Worm (Caenorhabditis elegans) whole organism, L4 larva: ENCODE data around the gene nhr-117.

ENCODE experiments used
- D1046.2 ChIP-seq: fragments of 200-800 bp; sonication (Bioruptor generic); IDR thresholded peaks from 2 replicates; pipeline ENCODE4 v1.3.6; 2022; ENCODE audit warnings: missing genetic modification characterization, missing compliant biosample characterization
- F10B5.3 ChIP-seq: sonication (generic microtip); optimal IDR thresholded peaks from 2 replicates; lab custom pipeline; 2016; ENCODE audit warnings: mild to moderate bottlenecking, missing genetic modification characterization, missing compliant biosample characterization
- F26F4.8 ChIP-seq: fragments of 200-800 bp; sonication (Bioruptor generic); conservative IDR thresholded peaks from 2 replicates; pipeline ENCODE4 v1.3.6; 2022; ENCODE audit warnings: missing genetic modification characterization, missing compliant biosample characterization
- F37D6.2 ChIP-seq: sonication (generic microtip); optimal IDR thresholded peaks from 2 replicates; lab custom pipeline; 2016; ENCODE audit warnings: mild to moderate bottlenecking, missing genetic modification characterization, missing compliant biosample characterization
- F44E2.7 ChIP-seq: fragments of 200-800 bp; sonication (Bioruptor generic); IDR thresholded peaks from 2 replicates; pipeline ENCODE4 v2.1.2; 2022; ENCODE audit warnings: missing genetic modification characterization, missing compliant biosample characterization
- Y105C5A.15 ChIP-seq: fragments of 200-800 bp; sonication (Bioruptor generic); IDR thresholded peaks from 2 replicates; pipeline ENCODE4 v1.3.6; 2022; ENCODE audit warnings: missing genetic modification characterization, missing compliant biosample characterization
- Y5F2A.4 ChIP-seq: fragments of 200-800 bp; sonication (Bioruptor generic); optimal IDR thresholded peaks from 2 replicates; lab custom pipeline; 2018; ENCODE audit warnings: mild to moderate bottlenecking, missing genetic modification characterization, missing compliant biosample characterization
- aly-2 ChIP-seq: sonication (generic microtip); optimal IDR thresholded peaks from 2 replicates; lab custom pipeline; 2018; ENCODE audit warnings: missing biosample characterization, missing genetic modification characterization
- arid-1 ChIP-seq: fragments of 200-800 bp; sonication (Bioruptor generic); conservative IDR thresholded peaks from 2 replicates; pipeline ENCODE4 v1.3.6; 2022; ENCODE audit warnings: missing genetic modification reagents, missing genetic modification characterization, missing compliant biosample characterization
- attf-4 ChIP-seq: sonication (generic microtip); optimal IDR thresholded peaks from 3 replicates; lab custom pipeline; 2017; ENCODE audit warnings: missing biosample characterization, missing genetic modification characterization
- ceh-32 ChIP-seq: sonication (generic microtip); optimal IDR thresholded peaks from 2 replicates; lab custom pipeline; 2016; ENCODE audit warnings: mild to moderate bottlenecking, missing genetic modification characterization, missing compliant biosample characterization; ENCODE audit not compliant: poor library complexity
- ceh-62 ChIP-seq: sonication (generic microtip); optimal IDR thresholded peaks from 2 replicates; lab custom pipeline; 2017; ENCODE audit warnings: missing biosample characterization, missing genetic modification characterization
- cey-2 ChIP-seq: sonication (generic microtip); optimal IDR thresholded peaks from 3 replicates; lab custom pipeline; 2017; ENCODE audit warnings: missing genetic modification characterization, mild to moderate bottlenecking, missing compliant biosample characterization, antibody characterized with exemption, borderline replicate concordance; ENCODE audit not compliant: insufficient read depth
- daf-12 ChIP-seq: fragments of 150-350 bp; optimal IDR thresholded peaks from 2 replicates; lab custom pipeline; 2014; ENCODE audit warnings: missing biosample characterization, missing genetic modification reagents, missing genetic modification characterization
- daf-16 ChIP-seq, 3 experiments: sonication (generic microtip); optimal IDR thresholded peaks; 2 replicates each; lab custom pipeline; 2016 to 2017; ENCODE audit warnings: missing genetic modification characterization in 3 of 3, missing genetic modification reagents in 3 of 3, mild to moderate bottlenecking in 2 of 3, missing compliant biosample characterization in 2 of 3, missing biosample characterization in 1 of 3, moderate library complexity in 1 of 3
- daf-8 ChIP-seq: fragments of 200-800 bp; sonication (Bioruptor generic); IDR thresholded peaks from 2 replicates; pipeline ENCODE4 v1.3.6; 2022; ENCODE audit warnings: missing genetic modification characterization, missing compliant biosample characterization
- dmd-8 ChIP-seq: fragments of 200-800 bp; sonication (Bioruptor generic); IDR thresholded peaks from 2 replicates; pipeline ENCODE4 v1.3.6; 2022; ENCODE audit warnings: missing genetic modification characterization, missing compliant biosample characterization
- dpl-1 ChIP-seq: fragments of 150-350 bp; optimal IDR thresholded peaks from 2 replicates; lab custom pipeline; 2014; ENCODE audit warnings: missing biosample characterization, missing genetic modification reagents, missing genetic modification characterization
- egl-27 ChIP-seq: sonication (generic microtip); optimal IDR thresholded peaks from 3 replicates; lab custom pipeline; 2017; ENCODE audit warnings: missing biosample characterization, missing genetic modification reagents, missing genetic modification characterization
- fkh-10 ChIP-seq: fragments of 150-350 bp; optimal IDR thresholded peaks from 2 replicates; lab custom pipeline; 2014; ENCODE audit warnings: missing biosample characterization, missing genetic modification reagents, missing genetic modification characterization
- fos-1 ChIP-seq: fragments of 150-350 bp; optimal IDR thresholded peaks from 2 replicates; lab custom pipeline; 2014; ENCODE audit warnings: missing biosample characterization, missing genetic modification characterization
- lin-1 ChIP-seq: fragments of 200-800 bp; sonication (Bioruptor generic); IDR thresholded peaks from 2 replicates; pipeline ENCODE4 v1.3.6; 2022; ENCODE audit warnings: missing genetic modification reagents, missing genetic modification characterization, missing compliant biosample characterization
- lin-13 ChIP-seq: fragments of 150-350 bp; optimal IDR thresholded peaks from 2 replicates; lab custom pipeline; 2014; ENCODE audit warnings: missing biosample characterization, missing genetic modification reagents, missing genetic modification characterization
- lin-38 ChIP-seq: fragments of 200-800 bp; sonication (Bioruptor generic); IDR thresholded peaks from 2 replicates; pipeline ENCODE4 v1.3.6; 2022; ENCODE audit warnings: missing genetic modification reagents, missing genetic modification characterization, missing compliant biosample characterization
- madf-9 ChIP-seq: fragments of 200-800 bp; sonication (Bioruptor generic); conservative IDR thresholded peaks from 2 replicates; pipeline ENCODE4 v1.3.6; 2022; ENCODE audit warnings: missing genetic modification reagents, missing genetic modification characterization, missing compliant biosample characterization
- mdl-1 ChIP-seq, 2 experiments: fragments of 150-350 bp in 1 of 2; sonication (generic microtip) in 1 of 2; optimal IDR thresholded peaks; 2 replicates each; lab custom pipeline; 2014 to 2017; ENCODE audit warnings: missing biosample characterization in 2 of 2, missing genetic modification characterization in 2 of 2
- mxl-3 ChIP-seq: fragments of 200-800 bp; sonication (Bioruptor generic); optimal IDR thresholded peaks from 2 replicates; lab custom pipeline; 2018; ENCODE audit warnings: mild to moderate bottlenecking, missing genetic modification characterization, missing compliant biosample characterization
- nhr-25 ChIP-seq: sonication (generic microtip); optimal IDR thresholded peaks from 2 replicates; lab custom pipeline; 2017; ENCODE audit warnings: missing genetic modification characterization, mild to moderate bottlenecking, missing compliant biosample characterization, antibody characterized with exemption, moderate library complexity, borderline replicate concordance; ENCODE audit not compliant: insufficient read depth
- pqm-1 ChIP-seq: sonication (generic microtip); optimal IDR thresholded peaks from 2 replicates; lab custom pipeline; 2017; ENCODE audit warnings: missing biosample characterization, missing genetic modification characterization
- rbr-2 ChIP-seq: sonication (generic microtip); optimal IDR thresholded peaks from 2 replicates; lab custom pipeline; 2016; ENCODE audit warnings: missing genotype, missing genetic modification characterization, missing compliant biosample characterization
- set-16 ChIP-seq: fragments of 200-800 bp; sonication (Bioruptor generic); IDR thresholded peaks from 2 replicates; pipeline ENCODE4 v1.3.6; 2022; ENCODE audit warnings: missing genetic modification reagents, missing genetic modification characterization, missing compliant biosample characterization
- snpc-1.2 ChIP-seq: fragments of 200-800 bp; sonication (Bioruptor generic); IDR thresholded peaks from 2 replicates; pipeline ENCODE4 v1.3.6; 2022; ENCODE audit warnings: missing genetic modification reagents, missing genetic modification characterization, missing compliant biosample characterization
- snpc-4 ChIP-seq: fragments of 150-350 bp; optimal IDR thresholded peaks from 2 replicates; lab custom pipeline; 2014; ENCODE audit warnings: missing biosample characterization, missing genetic modification characterization
- unc-62 ChIP-seq, 3 experiments: fragments of 150-350 bp in 1 of 3; sonication (generic microtip); optimal IDR thresholded peaks in 2 of 3; peaks in 1 of 3; 1 replicate in 1 of 3; 2 replicates in 2 of 3; lab custom pipeline; 2014 to 2017; ENCODE audit warnings: missing biosample characterization in 3 of 3, missing genetic modification characterization in 3 of 3, missing genetic modification reagents in 3 of 3, missing genotype in 1 of 3
- vab-7 ChIP-seq: fragments of 200-800 bp; sonication (Bioruptor generic); IDR thresholded peaks from 2 replicates; pipeline ENCODE4 v1.3.6; 2022; ENCODE audit warnings: missing genetic modification reagents, missing genetic modification characterization, missing compliant biosample characterization
- zfp-2 ChIP-seq: sonication (generic microtip); optimal IDR thresholded peaks from 2 replicates; lab custom pipeline; 2016; ENCODE audit warnings: mild to moderate bottlenecking, missing genetic modification characterization, missing compliant biosample characterization
- zfp-3 ChIP-seq: fragments of 200-800 bp; sonication (Bioruptor generic); conservative IDR thresholded peaks from 2 replicates; pipeline ENCODE4 v1.3.6; 2022; ENCODE audit warnings: missing genetic modification reagents, missing genetic modification characterization, missing compliant biosample characterization

The nhr-117 gene

DNA sequence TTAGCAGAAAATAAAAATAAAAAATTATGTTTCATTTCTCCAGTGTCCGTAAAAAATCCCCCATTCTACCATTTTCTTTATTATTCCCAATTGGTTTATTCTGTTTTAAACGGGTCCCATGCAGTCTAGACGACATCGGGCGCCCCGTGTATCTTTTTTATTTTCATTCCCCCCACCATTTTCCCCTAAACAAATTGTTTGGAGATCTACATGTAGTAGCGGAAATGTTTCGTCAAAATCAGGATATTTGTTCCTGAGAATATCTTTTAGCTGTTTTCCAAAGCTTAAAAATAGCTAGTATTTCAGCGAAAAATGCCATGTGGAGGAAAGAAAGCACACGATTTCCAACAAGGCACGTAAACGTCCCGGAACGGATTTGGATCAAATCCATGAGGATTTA is 33.2 kb downstream of the nhr-117 start, which contains the start of gene F16B4.5:
Gene F16B4.5 (plus strand): TSS at position 301 of the 400 bp plus-strand sequence.
- TF ChIP-seq egl-27 (no peak), daf-8 (GFP tag; lab: Robert Waterston, UW) (no peak), F26F4.8 (GFP tag; lab: Robert Waterston, UW) (no peak), unc-62 (GFP tag; optimal IDR thresholded peaks at IDR 0.05 in 1 of 2; lab: Kevin White, UChicago) (no peak), unc-62 (tag; optimal IDR thresholded peaks at IDR 0.05; lab: Kevin White, UChicago) (no peak), rbr-2 (no peak), ceh-62 (no peak), aly-2 (tag; lab: Kevin White, UChicago) (no peak), Y105C5A.15 (GFP tag; lab: Robert Waterston, UW) (no peak), F37D6.2 (tag; lab: Kevin White, UChicago) (no peak), nhr-25 (tag; lab: Kevin White, UChicago) (no peak), lin-1 (GFP tag; lab: Robert Waterston, UW) (no peak), pqm-1 (tag; lab: Kevin White, UChicago) (no peak), attf-4 (tag; lab: Kevin White, UChicago) (no peak), mdl-1 (tag; optimal IDR thresholded peaks at IDR 0.05; lab: Kevin White, UChicago) (no peak), lin-38 (GFP tag; lab: Robert Waterston, UW) (no peak), zfp-2 (no peak), F10B5.3 (no peak), madf-9 (no peak), vab-7 (GFP tag; lab: Robert Waterston, UW) (no peak), snpc-1.2 (no peak)

DNA sequence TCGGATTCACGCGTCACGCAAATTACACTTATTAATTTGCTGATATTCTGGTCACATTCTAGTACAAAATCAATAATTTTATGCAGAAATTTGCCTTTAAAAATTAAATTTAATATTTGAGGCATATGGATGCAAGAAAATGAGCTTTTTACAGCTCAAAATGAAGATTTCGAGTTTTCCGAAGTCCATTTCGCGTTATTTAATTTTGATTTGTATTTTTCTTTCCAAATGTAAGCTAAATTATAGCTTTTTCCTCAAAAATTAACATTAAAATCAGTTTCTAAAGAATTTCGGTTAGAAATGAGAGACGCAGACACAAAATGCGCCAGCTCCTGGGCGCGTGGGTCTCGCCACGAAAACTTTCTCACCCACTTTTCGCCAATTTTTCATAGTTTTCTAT is 34.4 kb downstream of the nhr-117 start, which contains the start of gene F16B4.6:
Gene F16B4.6 (plus strand): TSS at position 301 of the 400 bp plus-strand sequence.
- TF ChIP-seq fos-1 (no peak), snpc-4 (no peak), mxl-3 (GFP tag; lab: Kevin White, UChicago) (no peak), lin-13 (GFP tag; lab: Kevin White, UChicago) (no peak), ceh-32 (no peak), dpl-1 (no peak), zfp-3 (GFP tag; lab: Robert Waterston, UW) (no peak), daf-12 (tag; lab: Kevin White, UChicago) (no peak), dmd-8 (no peak), arid-1 (GFP tag; lab: Robert Waterston, UW) (no peak)
- TF ChIP-seq, all 104 proteins: peak for 0

- no peak for TF ChIP-seq daf-16 (GFP tag; optimal IDR thresholded peaks at IDR 0.05; lab: Kevin White, UChicago)
- no peak for TF ChIP-seq daf-16 (tag; optimal IDR thresholded peaks at IDR 0.05; lab: Kevin White, UChicago)
- TF ChIP-seq unc-62 (GFP tag; optimal IDR thresholded peaks at IDR 0.05 in 1 of 2; lab: Kevin White, UChicago), result peak in 1 of 2 experiments; percentile 31
- no peak for TF ChIP-seq unc-62 (tag; optimal IDR thresholded peaks at IDR 0.05; lab: Kevin White, UChicago)
Measured at ce11 chrV:1585411-1585810, 35.9 kb downstream of the nhr-117 start, which contains the start of gene F16B4.7. F16B4.7 (plus strand) TSS chrV:1585711.

DNA sequence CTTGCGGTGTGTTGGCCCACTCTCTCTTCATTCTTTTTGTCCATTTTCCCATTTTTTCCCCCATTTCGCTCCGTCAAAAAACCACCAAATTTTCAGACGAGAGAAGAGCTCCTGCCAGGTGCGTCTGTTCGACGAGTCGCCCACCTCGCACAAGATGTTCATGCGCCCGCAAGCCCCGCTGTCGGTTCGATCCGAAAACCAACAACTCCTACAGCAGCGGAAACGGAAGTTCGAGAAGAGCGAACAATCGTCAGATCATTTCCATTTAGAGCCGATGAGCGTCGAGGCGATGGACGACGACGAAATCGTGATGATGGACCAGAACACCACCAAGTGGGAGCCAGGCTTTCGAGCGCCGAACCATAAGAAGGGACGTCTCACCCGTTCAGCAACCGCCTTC is 38.1 kb downstream of the nhr-117 start:
- TF ChIP-seq Y5F2A.4 (GFP tag; lab: Kevin White, UChicago) (no peak), F44E2.7 (no peak), D1046.2 (no peak), cey-2 (no peak), set-16 (GFP tag; lab: Robert Waterston, UW) (peak; percentile 56; the same call in 1 of the 2 replicates), fkh-10 (GFP tag; lab: Kevin White, UChicago) (no peak), zfp-2 (no peak)
